Fruit fly (Drosophila melanogaster) whole organism, embryonic: ENCODE results near the gene CG43707.
A peak's percentile ranks its signal among the peaks of the same experiment; 100 is the strongest.

ENCODE experiments used
- ATbp ChIP-seq: fragments of 200-800 bp; sonication (Bioruptor generic); optimal IDR thresholded peaks from 2 replicates; lab custom pipeline; 2017; ENCODE audit warnings: missing biosample characterization, mild to moderate bottlenecking, missing genetic modification characterization, missing genetic modification reagents
- Asciz ChIP-seq: fragments of 200-800 bp; sonication (Bioruptor generic); optimal IDR thresholded peaks from 2 replicates; lab custom pipeline; 2017; ENCODE audit warnings: missing biosample characterization, mild to moderate bottlenecking, missing genetic modification characterization, missing genetic modification reagents
- CG1024 ChIP-seq: fragments of 200-800 bp; sonication (Bioruptor generic); IDR thresholded peaks from 2 replicates; pipeline ENCODE4 v1.3.6; 2022; ENCODE audit warnings: missing biosample characterization, missing genetic modification characterization
- CG11504 ChIP-seq: fragments of 200-800 bp; sonication (Bioruptor generic); optimal IDR thresholded peaks from 3 replicates; lab custom pipeline; 2019; ENCODE audit warnings: missing biosample characterization, mild to moderate bottlenecking, missing genetic modification characterization, moderate library complexity
- CG11723 ChIP-seq: fragments of 200-800 bp; sonication (Bioruptor generic); optimal IDR thresholded peaks from 2 replicates; lab custom pipeline; 2017; ENCODE audit warnings: missing biosample characterization, mild to moderate bottlenecking, missing genetic modification characterization
- CG12104 ChIP-seq: fragments of 200-800 bp; sonication (Bioruptor generic); optimal IDR thresholded peaks from 3 replicates; lab custom pipeline; 2016; ENCODE audit warnings: missing biosample characterization, missing genetic modification characterization
- CG14710 ChIP-seq: fragments of 200-800 bp; sonication (Bioruptor generic); optimal IDR thresholded peaks from 3 replicates; lab custom pipeline; 2019; ENCODE audit warnings: missing biosample characterization, mild to moderate bottlenecking, missing genetic modification characterization, moderate library complexity
- CG1602 ChIP-seq: fragments of 200-800 bp; sonication (Bioruptor generic); optimal IDR thresholded peaks from 3 replicates; lab custom pipeline; 2016; ENCODE audit warnings: missing biosample characterization, missing genetic modification characterization
- CG17802 ChIP-seq: fragments of 200-800 bp; sonication (Bioruptor generic); optimal IDR thresholded peaks from 2 replicates; lab custom pipeline; 2018; ENCODE audit warnings: missing biosample characterization, mild to moderate bottlenecking, missing genetic modification characterization, moderate library complexity
- CG18262 ChIP-seq: fragments of 200-800 bp; optimal IDR thresholded peaks from 3 replicates; lab custom pipeline; 2019; ENCODE audit warnings: missing biosample characterization, mild to moderate bottlenecking, missing genetic modification characterization, moderate library complexity
- CG18599 ChIP-seq: fragments of 200-800 bp; sonication (Bioruptor generic); optimal IDR thresholded peaks from 3 replicates; lab custom pipeline; 2017; ENCODE audit warnings: missing biosample characterization, missing genetic modification characterization, mild to moderate bottlenecking, moderate library complexity, missing genetic modification reagents
- CG4617 ChIP-seq: fragments of 200-800 bp; sonication (Bioruptor generic); optimal IDR thresholded peaks from 3 replicates; lab custom pipeline; 2016; ENCODE audit warnings: missing biosample characterization, missing genetic modification characterization, borderline replicate concordance
- CG4730 ChIP-seq: fragments of 200-800 bp; sonication (Bioruptor generic); IDR thresholded peaks from 2 replicates; pipeline ENCODE4 v1.3.6; 2022; ENCODE audit warnings: missing biosample characterization, missing genetic modification characterization
- CG5953 ChIP-seq: fragments of 200-800 bp; sonication (Bioruptor generic); IDR thresholded peaks from 2 replicates; pipeline ENCODE4 v1.3.6; 2022; ENCODE audit warnings: missing biosample characterization, missing genetic modification characterization
- CG7928 ChIP-seq: fragments of 200-800 bp; sonication (Bioruptor generic); optimal IDR thresholded peaks from 2 replicates; lab custom pipeline; 2017; ENCODE audit warnings: missing biosample characterization, mild to moderate bottlenecking, missing genetic modification characterization
- CG8089 ChIP-seq: fragments of 200-800 bp; sonication (Bioruptor generic); optimal IDR thresholded peaks from 3 replicates; lab custom pipeline; 2016; ENCODE audit warnings: missing biosample characterization, missing genetic modification characterization
- Dbx ChIP-seq: fragments of 200-800 bp; sonication (Bioruptor generic); IDR thresholded peaks from 3 replicates; pipeline ENCODE4 v1.3.6; 2022; ENCODE audit warnings: missing biosample characterization, missing genetic modification characterization
- Ets97D ChIP-seq: fragments of 200-800 bp; sonication (Bioruptor generic); optimal IDR thresholded peaks from 3 replicates; lab custom pipeline; 2016; ENCODE audit warnings: missing biosample characterization, missing genetic modification characterization
- Gug ChIP-seq: fragments of 200-800 bp; sonication (Bioruptor generic); IDR thresholded peaks from 4 replicates; pipeline ENCODE4 v1.3.6; 2022; ENCODE audit warnings: missing biosample characterization, missing genetic modification characterization
- H15 ChIP-seq: fragments of 200-800 bp; sonication (Bioruptor generic); IDR thresholded peaks from 3 replicates; pipeline ENCODE4 v1.3.6; 2022; ENCODE audit warnings: missing biosample characterization, missing genetic modification characterization
- HLH3B ChIP-seq: fragments of 200-800 bp; sonication (Bioruptor generic); IDR thresholded peaks from 2 replicates; pipeline ENCODE4 v1.3.6; 2022; ENCODE audit warnings: missing biosample characterization, missing genetic modification characterization
- HLH4C ChIP-seq: fragments of 200-800 bp; sonication (Bioruptor generic); IDR thresholded peaks from 3 replicates; pipeline ENCODE4 v1.3.6; 2022; ENCODE audit warnings: missing biosample characterization, missing genetic modification characterization; ENCODE audit not compliant: partially characterized antibody
- HLH54F ChIP-seq: fragments of 200-800 bp; sonication (Bioruptor generic); optimal IDR thresholded peaks from 3 replicates; lab custom pipeline; 2016; ENCODE audit warnings: missing biosample characterization, missing genetic modification characterization
- Six4 ChIP-seq: fragments of 200-800 bp; sonication (Bioruptor generic); optimal IDR thresholded peaks from 2 replicates; lab custom pipeline; 2016; ENCODE audit warnings: missing biosample characterization, missing genetic modification characterization
- Sox100B ChIP-seq: fragments of 200-800 bp; sonication (Bioruptor generic); optimal IDR thresholded peaks from 3 replicates; lab custom pipeline; 2018; ENCODE audit warnings: missing biosample characterization, mild to moderate bottlenecking, missing genetic modification characterization
- Trl ChIP-seq, 3 experiments: fragments of >200 bp in 2 of 3; fragments of 200-800 bp in 1 of 3; sonication (Bioruptor generic) in 1 of 3; optimal IDR thresholded peaks; 2 replicates in 1 of 3; 3 replicates in 2 of 3; lab custom pipeline; 2016 to 2017; ENCODE audit warnings: missing biosample characterization in 1 of 3, missing genetic modification characterization in 1 of 3
- Xbp1 ChIP-seq: fragments of 200-800 bp; sonication (Bioruptor generic); optimal IDR thresholded peaks from 3 replicates; lab custom pipeline; 2016; ENCODE audit warnings: missing biosample characterization, mild to moderate bottlenecking, missing genetic modification characterization
- abd-A ChIP-seq: fragments of 200-800 bp; sonication (Bioruptor generic); optimal IDR thresholded peaks from 3 replicates; lab custom pipeline; 2019; ENCODE audit warnings: missing biosample characterization, mild to moderate bottlenecking, missing genetic modification characterization, moderate library complexity
- ac ChIP-seq: fragments of 200-800 bp; sonication (Bioruptor generic); optimal IDR thresholded peaks from 3 replicates; lab custom pipeline; 2017; ENCODE audit warnings: missing biosample characterization, mild to moderate bottlenecking, missing genetic modification characterization
- ase ChIP-seq: fragments of 200-800 bp; sonication (Bioruptor generic); IDR thresholded peaks from 3 replicates; pipeline ENCODE4 v1.3.6; 2022; ENCODE audit warnings: missing biosample characterization, missing genetic modification characterization
- chm ChIP-seq: fragments of 200-800 bp; sonication (Bioruptor generic); IDR thresholded peaks from 2 replicates; pipeline ENCODE4 v1.3.6; 2022; ENCODE audit warnings: missing biosample characterization, missing genetic modification characterization
- dmrt11E ChIP-seq: fragments of 200-800 bp; sonication (Bioruptor generic); optimal IDR thresholded peaks from 3 replicates; lab custom pipeline; 2018; ENCODE audit warnings: missing biosample characterization, mild to moderate bottlenecking, missing genetic modification characterization, moderate library complexity
- dmrt99B ChIP-seq: fragments of 200-800 bp; sonication (Bioruptor generic); optimal IDR thresholded peaks from 2 replicates; lab custom pipeline; 2018; ENCODE audit warnings: missing biosample characterization, mild to moderate bottlenecking, missing genetic modification characterization, moderate library complexity
- gce ChIP-seq: fragments of 200-800 bp; sonication (Bioruptor generic); IDR thresholded peaks from 3 replicates; pipeline ENCODE4 v1.3.6; 2022; ENCODE audit warnings: missing biosample characterization, missing genetic modification characterization
- gcm ChIP-seq: fragments of 200-800 bp; sonication (Bioruptor generic); optimal IDR thresholded peaks from 2 replicates; lab custom pipeline; 2019; ENCODE audit warnings: missing biosample characterization, mild to moderate bottlenecking, missing genetic modification characterization, moderate library complexity
- inv ChIP-seq: fragments of 200-800 bp; sonication (Bioruptor generic); IDR thresholded peaks from 2 replicates; pipeline ENCODE4 v1.3.6; 2022; ENCODE audit warnings: missing biosample characterization, missing genetic modification characterization; ENCODE audit not compliant: partially characterized antibody
- lov ChIP-seq, 2 experiments: fragments of 200-800 bp in 1 of 2; fragments of >200 bp in 1 of 2; sonication (Bioruptor generic) in 1 of 2; IDR thresholded peaks in 1 of 2; optimal IDR thresholded peaks in 1 of 2; 2 replicates in 1 of 2; 3 replicates in 1 of 2; pipeline versions ENCODE4 v1.3.6 to Lab custom; 2017 to 2022; ENCODE audit warnings: missing biosample characterization in 1 of 2, missing genetic modification characterization in 1 of 2
- nmo ChIP-seq: fragments of 200-800 bp; sonication (Bioruptor generic); optimal IDR thresholded peaks from 2 replicates; lab custom pipeline; 2018; ENCODE audit warnings: missing biosample characterization, mild to moderate bottlenecking, missing genetic modification characterization, moderate library complexity
- org-1 ChIP-seq: fragments of 200-800 bp; sonication (Bioruptor generic); optimal IDR thresholded peaks from 2 replicates; lab custom pipeline; 2017; ENCODE audit warnings: missing biosample characterization, missing genetic modification characterization
- sr ChIP-seq: fragments of 200-800 bp; sonication (Bioruptor generic); IDR thresholded peaks from 3 replicates; pipeline ENCODE4 v1.3.6; 2022; ENCODE audit warnings: missing biosample characterization, missing genetic modification characterization
- trem ChIP-seq: fragments of 200-800 bp; optimal IDR thresholded peaks from 3 replicates; lab custom pipeline; 2019; ENCODE audit warnings: missing biosample characterization, mild to moderate bottlenecking, missing genetic modification characterization, moderate library complexity
- tup ChIP-seq: fragments of 200-800 bp; sonication (Bioruptor generic); optimal IDR thresholded peaks from 2 replicates; lab custom pipeline; 2016; ENCODE audit warnings: missing biosample characterization, mild to moderate bottlenecking, missing genetic modification characterization, moderate library complexity
- twi ChIP-seq: fragments of 200-800 bp; optimal IDR thresholded peaks from 2 replicates; lab custom pipeline; 2019; ENCODE audit warnings: missing biosample characterization, mild to moderate bottlenecking, missing genetic modification characterization, moderate library complexity
- vvl ChIP-seq: fragments of 200-800 bp; sonication (Bioruptor generic); IDR thresholded peaks from 2 replicates; pipeline ENCODE4 v1.3.6; 2022; ENCODE audit warnings: missing biosample characterization, missing genetic modification characterization
- z ChIP-seq: fragments of 200-800 bp; sonication (Bioruptor generic); IDR thresholded peaks from 3 replicates; pipeline ENCODE4 v1.3.6; 2022; ENCODE audit warnings: missing biosample characterization, missing genetic modification characterization
- zfh1 ChIP-seq: fragments of 200-800 bp; sonication (Bioruptor generic); IDR thresholded peaks from 3 replicates; pipeline ENCODE4 v1.3.6; 2022; ENCODE audit warnings: missing biosample characterization, missing genetic modification characterization

Gene CG43707

dm6 chr2L:3805274-3806196 lies 48.5 kb downstream of the CG43707 start (continued):
- TF ChIP-seq CG4730 (GFP tag; lab: Robert Waterston, UW) (no peak; the same call in 1 of the 2 replicates), lov (optimal IDR thresholded peaks at IDR 0.05; lab: Kevin White, UChicago) (no peak), lov (GFP tag; IDR thresholded peaks at IDR 0.05; lab: Robert Waterston, UW) (0 out of 3 replicates have a peak, but pooled peaks have one; percentile 54), HLH3B (GFP tag; lab: Robert Waterston, UW) (0 out of 2 replicates have a peak, but pooled peaks have one; percentile 9), CG8089 (GFP tag; lab: Kevin White, UChicago) (no peak), nmo (GFP tag; lab: Kevin White, UChicago) (peak; percentile 72), CG18262 (tag; lab: Kevin White, UChicago) (peak; percentile 78), Xbp1 (GFP tag; lab: Kevin White, UChicago) (peak; percentile 10), twi (tag; lab: Kevin White, UChicago) (peak; percentile 0), CG11723 (GFP tag; lab: Kevin White, UChicago) (peak; percentile 19), CG11504 (tag; lab: Kevin White, UChicago) (peak; percentile 78), CG14710 (tag; lab: Kevin White, UChicago) (peak; percentile 71), ATbp (GFP tag; lab: Kevin White, UChicago) (peak; percentile 25), ase (GFP tag; lab: Robert Waterston, UW) (0 out of 3 replicates have a peak, but pooled peaks have one; percentile 41), Gug (peak; percentile 7; the same call in 1 of the 4 replicates), gce (GFP tag; lab: Robert Waterston, UW) (0 out of 3 replicates have a peak, but pooled peaks have one; percentile 14), chm (GFP tag; lab: Robert Waterston, UW) (peak; percentile 68), Ets97D (GFP tag; lab: Kevin White, UChicago) (no peak), zfh1 (peak; percentile 52; the same call in 2 of the 3 replicates), z (GFP tag; lab: Robert Waterston, UW) (0 out of 3 replicates have a peak, but pooled peaks have one; percentile 52), tup (GFP tag; lab: Kevin White, UChicago) (no peak), CG18599 (GFP tag; lab: Kevin White, UChicago) (peak; percentile 4), CG12104 (GFP tag; lab: Kevin White, UChicago) (peak; percentile 57), abd-A (peak; percentile 6), CG5953 (GFP tag; lab: Robert Waterston, UW) (0 out of 2 replicates have a peak, but pooled peaks have one; percentile 22), CG4617 (GFP tag; lab: Kevin White, UChicago) (no peak), CG1602 (GFP tag; lab: Kevin White, UChicago) (peak; percentile 37), Sox100B (GFP tag; lab: Kevin White, UChicago) (peak; percentile 68), sr (GFP tag; lab: Robert Waterston, UW) (peak; percentile 88), dmrt11E (tag; lab: Kevin White, UChicago) (peak; percentile 39), HLH54F (GFP tag; lab: Kevin White, UChicago) (no peak), trem (peak; percentile 10), Asciz (peak; percentile 14), H15 (GFP tag; lab: Robert Waterston, UW) (peak; percentile 29; the same call in 1 of the 3 replicates), vvl (peak; percentile 31; the same call in 1 of the 2 replicates), CG1024 (GFP tag; lab: Robert Waterston, UW) (peak; percentile 27; the same call in 1 of the 2 replicates), org-1 (no peak), gcm (GFP tag; lab: Kevin White, UChicago) (peak; percentile 10), HLH4C (GFP tag; lab: Robert Waterston, UW) (0 out of 3 replicates have a peak, but pooled peaks have one; percentile 11), inv (GFP tag; lab: Robert Waterston, UW) (0 out of 2 replicates have a peak, but pooled peaks have one; percentile 27), Dbx (GFP tag; lab: Robert Waterston, UW) (0 out of 3 replicates have a peak, but pooled peaks have one; percentile 11), CG17802 (tag; lab: Kevin White, UChicago) (peak; percentile 13), CG7928 (no peak), dmrt99B (tag; lab: Kevin White, UChicago) (peak; percentile 46), Six4 (peak; percentile 19), ac (GFP tag; lab: Kevin White, UChicago) (no peak), Trl (optimal IDR thresholded peaks at IDR 0.05; lab: Kevin White, UChicago) (peak in 1 of 2 experiments; percentile 3), Trl (GFP tag; optimal IDR thresholded peaks at IDR 0.05; lab: Kevin White, UChicago) (no peak)
